Fruit fly (Drosophila melanogaster) whole organism, pupa: ENCODE measurements around the gene Dna2.

Experiments
- CG10348 ChIP-seq: fragments of 200-800 bp; sonication (Bioruptor generic); IDR thresholded peaks from 2 replicates; pipeline ENCODE4 v1.3.6; 2022; ENCODE audit warnings: missing biosample characterization, missing genetic modification characterization
- CG12605 ChIP-seq: fragments of 200-800 bp; sonication (Bioruptor generic); IDR thresholded peaks from 2 replicates; pipeline ENCODE4 v1.3.6; 2022; ENCODE audit warnings: missing biosample characterization, missing genetic modification characterization
- CG13204 ChIP-seq: fragments of 200-800 bp; sonication (Bioruptor generic); optimal IDR thresholded peaks from 2 replicates; lab custom pipeline; 2018; ENCODE audit warnings: missing biosample characterization, mild to moderate bottlenecking, missing genetic modification characterization, moderate library complexity
- CG14655 ChIP-seq: fragments of 200-800 bp; sonication (Bioruptor generic); optimal IDR thresholded peaks from 3 replicates; lab custom pipeline; 2017; ENCODE audit warnings: mild to moderate bottlenecking, missing biosample characterization, missing genetic modification reagents, missing genetic modification characterization
- CG15710 ChIP-seq: fragments of 200-800 bp; sonication (Bioruptor generic); optimal IDR thresholded peaks from 2 replicates; lab custom pipeline; 2018; ENCODE audit warnings: missing biosample characterization, mild to moderate bottlenecking, missing genetic modification characterization, moderate library complexity
- CG17806 ChIP-seq: fragments of 200-800 bp; sonication (Bioruptor generic); optimal IDR thresholded peaks from 2 replicates; lab custom pipeline; 2018; ENCODE audit warnings: missing biosample characterization, mild to moderate bottlenecking, missing genetic modification characterization, moderate library complexity
- CG32121 ChIP-seq: fragments of 200-800 bp; sonication (Bioruptor generic); IDR thresholded peaks from 2 replicates; pipeline ENCODE4 v1.3.6; 2022; ENCODE audit warnings: missing biosample characterization, missing genetic modification characterization
- CG34367 ChIP-seq: fragments of 200-800 bp; sonication (Bioruptor generic); optimal IDR thresholded peaks from 2 replicates; lab custom pipeline; 2018; ENCODE audit warnings: missing biosample characterization, mild to moderate bottlenecking, missing genetic modification characterization
- CG4496 ChIP-seq: fragments of 200-800 bp; sonication (Bioruptor generic); IDR thresholded peaks from 3 replicates; pipeline ENCODE4 v1.3.6; 2022; ENCODE audit warnings: missing biosample characterization, missing genetic modification characterization
- CG8159 ChIP-seq: fragments of 200-800 bp; sonication (Bioruptor generic); optimal IDR thresholded peaks from 3 replicates; lab custom pipeline; 2018; ENCODE audit warnings: missing biosample characterization, mild to moderate bottlenecking, missing genetic modification characterization, moderate library complexity
- CG8301 ChIP-seq: fragments of 200-800 bp; sonication (Bioruptor generic); optimal IDR thresholded peaks from 2 replicates; lab custom pipeline; 2018; ENCODE audit warnings: missing biosample characterization, mild to moderate bottlenecking, missing genetic modification characterization
- CG9948 ChIP-seq: fragments of 200-800 bp; sonication (Bioruptor generic); optimal IDR thresholded peaks from 2 replicates; lab custom pipeline; 2018; ENCODE audit warnings: missing biosample characterization, mild to moderate bottlenecking, missing genetic modification characterization, moderate library complexity
- D1 ChIP-seq: fragments of 200-800 bp; sonication (Bioruptor generic); optimal IDR thresholded peaks from 2 replicates; lab custom pipeline; 2018; ENCODE audit warnings: missing biosample characterization, mild to moderate bottlenecking, missing genetic modification characterization, moderate library complexity
- EcR ChIP-seq: fragments of 200-800 bp; sonication (Bioruptor generic); optimal IDR thresholded peaks from 3 replicates; lab custom pipeline; 2019; ENCODE audit warnings: missing biosample characterization, missing genetic modification characterization, mild to moderate bottlenecking, moderate library complexity, missing genetic modification reagents
- Ets98B ChIP-seq: fragments of 200-800 bp; sonication (Bioruptor generic); IDR thresholded peaks from 2 replicates; pipeline ENCODE4 v1.3.6; 2022; ENCODE audit warnings: missing biosample characterization, missing genetic modification characterization
- Pif1A ChIP-seq: fragments of 200-800 bp; sonication (Bioruptor generic); optimal IDR thresholded peaks from 3 replicates; lab custom pipeline; 2016; ENCODE audit warnings: missing biosample characterization, missing genetic modification characterization
- Pif1B ChIP-seq: fragments of 200-800 bp; sonication (Bioruptor generic); optimal IDR thresholded peaks from 3 replicates; lab custom pipeline; 2016; ENCODE audit warnings: missing biosample characterization, missing genetic modification characterization
- Snoo ChIP-seq: fragments of 200-800 bp; sonication (Bioruptor generic); optimal IDR thresholded peaks from 3 replicates; lab custom pipeline; 2017; ENCODE audit warnings: missing biosample characterization, mild to moderate bottlenecking, missing genetic modification characterization, inconsistent platforms
- fd96Ca ChIP-seq: fragments of 200-800 bp; sonication (Bioruptor generic); IDR thresholded peaks from 3 replicates; pipeline ENCODE4 v1.3.6; 2022; ENCODE audit warnings: missing biosample characterization, missing genetic modification characterization
- gl ChIP-seq: fragments of 200-800 bp; sonication (Bioruptor generic); optimal IDR thresholded peaks from 2 replicates; lab custom pipeline; 2018; ENCODE audit warnings: missing biosample characterization, mild to moderate bottlenecking, missing genetic modification characterization
- rn ChIP-seq: fragments of 200-800 bp; sonication (Bioruptor generic); IDR thresholded peaks from 2 replicates; pipeline ENCODE4 v1.3.6; 2022; ENCODE audit warnings: missing biosample characterization, missing genetic modification characterization

Dna2 gene

DNA sequence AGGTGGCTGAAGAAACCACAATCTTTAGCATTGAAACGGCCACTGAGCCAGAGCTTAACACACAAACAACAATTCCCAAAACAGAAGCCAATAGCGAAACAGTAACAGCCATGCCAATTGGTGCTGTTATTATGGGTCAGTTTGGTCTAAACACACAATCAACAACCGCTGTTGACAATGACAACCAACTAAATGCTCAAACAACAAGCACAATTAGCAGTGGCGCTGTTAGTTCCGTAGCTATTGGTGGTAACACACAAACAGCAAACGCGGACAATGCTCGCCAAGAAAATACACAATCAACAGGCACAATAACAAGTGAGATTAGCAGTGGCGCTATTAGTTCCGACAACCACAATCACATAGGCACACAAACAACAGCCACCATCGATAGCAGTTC, 33.6 kb downstream of the Dna2 start:
- TF ChIP-seq CG13204 (GFP tag; lab: Kevin White, UChicago) (no peak), CG10348 (GFP tag; lab: Robert Waterston, UW) (no peak), EcR (GFP tag; lab: Kevin White, UChicago) (no peak), CG15710 (no peak), CG12605 (GFP tag; lab: Robert Waterston, UW) (no peak), Pif1A (GFP tag; lab: Kevin White, UChicago) (no peak), CG4496 (GFP tag; lab: Robert Waterston, UW) (no peak), CG14655 (GFP tag; lab: Kevin White, UChicago) (no peak)

dm6 chrX:10045763-10046162, 35.5 kb downstream of the Dna2 start:
- TF ChIP-seq CG4496 (GFP tag; lab: Robert Waterston, UW): no peak
- no peak for TF ChIP-seq CG17806 (tag; lab: Kevin White, UChicago)
- no peak for TF ChIP-seq CG12605 (GFP tag; lab: Robert Waterston, UW)
- TF ChIP-seq gl (tag; lab: Kevin White, UChicago): no peak
- no peak for TF ChIP-seq D1 (tag; lab: Kevin White, UChicago)
- TF ChIP-seq rn (GFP tag; lab: Robert Waterston, UW): no peak
- TF ChIP-seq CG15710: no peak
- TF ChIP-seq CG9948 (tag; lab: Kevin White, UChicago): no peak
- no peak for TF ChIP-seq Pif1B (GFP tag; lab: Kevin White, UChicago)
- TF ChIP-seq CG13204 (GFP tag; lab: Kevin White, UChicago): no peak
- TF ChIP-seq Ets98B (GFP tag; lab: Robert Waterston, UW): no peak; the same call in 1 of the 2 replicates
- TF ChIP-seq EcR (GFP tag; lab: Kevin White, UChicago): no peak
- TF ChIP-seq CG32121: no peak
- TF ChIP-seq fd96Ca (GFP tag; lab: Robert Waterston, UW): no peak

DNA sequence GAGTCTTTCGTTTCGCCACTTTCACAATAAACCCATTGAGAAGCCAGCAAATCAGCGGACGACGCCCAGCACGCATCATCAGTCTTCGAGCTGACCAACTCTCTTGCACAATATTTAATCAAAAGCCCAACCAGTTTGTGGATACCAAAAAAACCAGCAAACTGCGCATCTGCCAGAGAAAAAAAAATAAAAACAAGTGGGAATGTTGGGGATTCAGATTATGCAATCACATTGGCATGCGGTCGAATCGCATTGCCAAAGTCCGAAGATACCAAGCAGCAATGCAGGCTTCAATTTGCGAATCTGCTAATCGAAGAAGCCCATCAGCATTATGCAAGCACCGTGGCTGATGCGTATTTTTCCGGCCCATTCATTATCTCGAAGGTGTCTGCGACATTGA, 36.5 kb downstream of the Dna2 start:
- TF ChIP-seq D1 (tag; lab: Kevin White, UChicago) (no peak), CG8159 (tag; lab: Kevin White, UChicago) (no peak), CG14655 (GFP tag; lab: Kevin White, UChicago) (no peak), CG8301 (tag; lab: Kevin White, UChicago) (no peak), CG13204 (GFP tag; lab: Kevin White, UChicago) (no peak), CG10348 (GFP tag; lab: Robert Waterston, UW) (no peak), Pif1A (GFP tag; lab: Kevin White, UChicago) (no peak), CG32121 (no peak), Pif1B (GFP tag; lab: Kevin White, UChicago) (no peak), EcR (GFP tag; lab: Kevin White, UChicago) (no peak), CG9948 (tag; lab: Kevin White, UChicago) (no peak)

dm6 chrX:10047961-10048360, 37.7 kb downstream of the Dna2 start:
- TF ChIP-seq CG13204 (GFP tag; lab: Kevin White, UChicago) (peak; percentile 50), rn (GFP tag; lab: Robert Waterston, UW) (no peak)

dm6 chrX:10052549-10052948, 42.3 kb downstream of the Dna2 start, which contains the start of gene Yp2:
Yp2 (minus strand) TSS chrX:10052636.
- TF ChIP-seq rn (GFP tag; lab: Robert Waterston, UW) (no peak), EcR (GFP tag; lab: Kevin White, UChicago) (no peak)
- TF ChIP-seq, all 21 proteins: peak for 0

- TF ChIP-seq CG32121: no peak
- no peak for TF ChIP-seq CG12605 (GFP tag; lab: Robert Waterston, UW)
- TF ChIP-seq CG10348 (GFP tag; lab: Robert Waterston, UW): no peak
- no peak for TF ChIP-seq CG4496 (GFP tag; lab: Robert Waterston, UW)
- TF ChIP-seq D1 (tag; lab: Kevin White, UChicago): no peak
- no peak for TF ChIP-seq Snoo (tag; lab: Kevin White, UChicago)
These were observed 43.3 kb downstream of the Dna2 start, which contains the start of gene Yp1 for dm6 chrX:10053547-10053946. Yp1 (plus strand) TSS chrX:10053811.

- TF ChIP-seq CG9948 (tag; lab: Kevin White, UChicago) (no peak), Pif1B (GFP tag; lab: Kevin White, UChicago) (no peak), rn (GFP tag; lab: Robert Waterston, UW) (no peak), CG32121 (peak; percentile 32), fd96Ca (GFP tag; lab: Robert Waterston, UW) (no peak)
These were observed 47.7 kb downstream of the Dna2 start for dm6 chrX:10057964-10058363.

dm6 chrX:10061327-10061726, 51.0 kb downstream of the Dna2 start, which contains the start of gene Gr9a:
Gr9a (plus strand) TSS chrX:10061627.
- TF ChIP-seq Pif1B (GFP tag; lab: Kevin White, UChicago) (no peak), CG34367 (tag; lab: Kevin White, UChicago) (no peak), fd96Ca (GFP tag; lab: Robert Waterston, UW) (no peak), CG12605 (GFP tag; lab: Robert Waterston, UW) (no peak)
